Worm (Caenorhabditis elegans) whole organism, early embryonic: ENCODE results near the gene str-68.

Experiments used
- B0310.2 ChIP-seq: sonication (generic microtip); optimal IDR thresholded peaks from 2 replicates; lab custom pipeline; 2016; ENCODE audit warnings: mild to moderate bottlenecking, missing genetic modification characterization, missing compliant biosample characterization
- ama-1 ChIP-seq: fragments of 150-350 bp; optimal IDR thresholded peaks from 2 replicates; lab custom pipeline; 2014
- ceh-36 ChIP-seq: sonication (generic microtip); optimal IDR thresholded peaks from 2 replicates; lab custom pipeline; 2016; ENCODE audit warnings: missing genetic modification characterization, inconsistent platforms, missing compliant biosample characterization
- ets-7 ChIP-seq: sonication (generic microtip); optimal IDR thresholded peaks from 2 replicates; lab custom pipeline; 2016; ENCODE audit warnings: missing genotype, missing genetic modification characterization, missing compliant biosample characterization
- hmbx-1 ChIP-seq: sonication (generic microtip); optimal IDR thresholded peaks from 2 replicates; lab custom pipeline; 2016; ENCODE audit warnings: mild to moderate bottlenecking, missing genetic modification characterization, missing compliant biosample characterization
- hmg-4 ChIP-seq: fragments of 200-800 bp; sonication (Bioruptor generic); optimal IDR thresholded peaks from 2 replicates; lab custom pipeline; 2018; ENCODE audit warnings: mild to moderate bottlenecking, missing genetic modification characterization, missing compliant biosample characterization
- hnd-1 ChIP-seq: sonication (generic microtip); optimal IDR thresholded peaks from 2 replicates; lab custom pipeline; 2016; ENCODE audit warnings: missing genetic modification characterization, missing compliant biosample characterization
- pes-1 ChIP-seq: fragments of 200-800 bp; sonication (Bioruptor generic); IDR thresholded peaks from 2 replicates; pipeline ENCODE4 v1.3.6; 2022; ENCODE audit warnings: missing genetic modification reagents, missing genetic modification characterization, missing compliant biosample characterization
- scrt-1 ChIP-seq: fragments of 200-800 bp; sonication (Bioruptor generic); IDR thresholded peaks from 2 replicates; pipeline ENCODE4 v1.3.6; 2022; ENCODE audit warnings: missing genetic modification characterization, missing compliant biosample characterization
- tbx-11 ChIP-seq: fragments of 200-800 bp; sonication (Bioruptor generic); IDR thresholded peaks from 2 replicates; pipeline ENCODE4 v1.3.6; 2022; ENCODE audit warnings: missing genetic modification characterization, missing compliant biosample characterization
- tbx-37 ChIP-seq: fragments of 200-800 bp; sonication (Bioruptor generic); conservative IDR thresholded peaks from 2 replicates; pipeline ENCODE4 v1.3.6; 2022; ENCODE audit warnings: missing genetic modification reagents, missing genetic modification characterization, missing compliant biosample characterization
- tra-4 ChIP-seq: sonication (generic microtip); optimal IDR thresholded peaks from 2 replicates; lab custom pipeline; 2017; ENCODE audit warnings: missing genetic modification characterization, missing compliant biosample characterization

ce11 chrV:3144494-3144893 is 37.1 kb upstream of the str-68 start, which contains the start of gene srab-10:
- TF ChIP-seq B0310.2 (tag; lab: Kevin White, UChicago) (no peak), hmbx-1 (tag; lab: Kevin White, UChicago) (no peak), ets-7 (tag; lab: Kevin White, UChicago) (no peak), ama-1 (lab: Kevin White, UChicago) (no peak), tbx-37 (GFP tag; lab: Robert Waterston, UW) (no peak), tra-4 (tag; lab: Kevin White, UChicago) (no peak), scrt-1 (GFP tag; lab: Robert Waterston, UW) (no peak), hnd-1 (no peak), ceh-36 (tag; lab: Kevin White, UChicago) (no peak), tbx-11 (GFP tag; lab: Robert Waterston, UW) (no peak), pes-1 (GFP tag; lab: Robert Waterston, UW) (no peak), hmg-4 (GFP tag; lab: Kevin White, UChicago) (no peak)
